Fruit fly (Drosophila melanogaster) whole organism, embryonic: ENCODE results near the gene CG32437.

Experiments used
- BEAF-32 ChIP-seq: fragments of 200-800 bp; sonication (Bioruptor generic); optimal IDR thresholded peaks from 3 replicates; lab custom pipeline; 2017; ENCODE audit warnings: missing biosample characterization, missing genetic modification characterization, mild to moderate bottlenecking, moderate library complexity, missing genetic modification reagents
- CG10543 ChIP-seq: fragments of 200-800 bp; sonication (Bioruptor generic); optimal IDR thresholded peaks from 3 replicates; lab custom pipeline; 2017; ENCODE audit warnings: missing biosample characterization, mild to moderate bottlenecking, missing genetic modification characterization, moderate library complexity
- CG14441 ChIP-seq: fragments of 200-800 bp; sonication (Bioruptor generic); IDR thresholded peaks from 2 replicates; pipeline ENCODE4 v1.3.6; 2022; ENCODE audit warnings: missing biosample characterization, missing genetic modification characterization
- CG14710 ChIP-seq: fragments of 200-800 bp; sonication (Bioruptor generic); optimal IDR thresholded peaks from 3 replicates; lab custom pipeline; 2019; ENCODE audit warnings: missing biosample characterization, mild to moderate bottlenecking, missing genetic modification characterization, moderate library complexity
- CG15601 ChIP-seq: fragments of 200-800 bp; sonication (Bioruptor generic); optimal IDR thresholded peaks from 3 replicates; lab custom pipeline; 2019; ENCODE audit warnings: missing biosample characterization, mild to moderate bottlenecking, missing genetic modification characterization, moderate library complexity
- CG1602 ChIP-seq: fragments of 200-800 bp; sonication (Bioruptor generic); optimal IDR thresholded peaks from 3 replicates; lab custom pipeline; 2016; ENCODE audit warnings: missing biosample characterization, missing genetic modification characterization
- CG16815 ChIP-seq: fragments of 200-800 bp; sonication (Bioruptor generic); optimal IDR thresholded peaks from 3 replicates; lab custom pipeline; 2017; ENCODE audit warnings: missing biosample characterization, mild to moderate bottlenecking, missing genetic modification characterization
- CG17802 ChIP-seq: fragments of 200-800 bp; sonication (Bioruptor generic); optimal IDR thresholded peaks from 2 replicates; lab custom pipeline; 2018; ENCODE audit warnings: missing biosample characterization, mild to moderate bottlenecking, missing genetic modification characterization, moderate library complexity
- CG1832 ChIP-seq: fragments of 200-800 bp; sonication (Bioruptor generic); optimal IDR thresholded peaks from 2 replicates; lab custom pipeline; 2017; ENCODE audit warnings: missing biosample characterization, mild to moderate bottlenecking, missing genetic modification characterization, inconsistent platforms
- CG30020 ChIP-seq: fragments of 200-800 bp; optimal IDR thresholded peaks from 2 replicates; lab custom pipeline; 2019; ENCODE audit warnings: missing biosample characterization, mild to moderate bottlenecking, missing genetic modification characterization, moderate library complexity
- CG30431 ChIP-seq: fragments of 200-800 bp; sonication (Bioruptor generic); optimal IDR thresholded peaks from 2 replicates; lab custom pipeline; 2017; ENCODE audit warnings: missing biosample characterization, missing genetic modification characterization
- CG31224 ChIP-seq: fragments of 200-800 bp; sonication (Bioruptor generic); IDR thresholded peaks from 2 replicates; pipeline ENCODE4 v1.3.6; 2022; ENCODE audit warnings: missing biosample characterization, missing genetic modification characterization
- CG5180 ChIP-seq: fragments of 200-800 bp; sonication (Bioruptor generic); optimal IDR thresholded peaks from 3 replicates; lab custom pipeline; 2017; ENCODE audit warnings: missing biosample characterization, missing genetic modification characterization, mild to moderate bottlenecking, moderate library complexity, missing genetic modification reagents
- CG5953 ChIP-seq: fragments of 200-800 bp; sonication (Bioruptor generic); IDR thresholded peaks from 2 replicates; pipeline ENCODE4 v1.3.6; 2022; ENCODE audit warnings: missing biosample characterization, missing genetic modification characterization
- CG6765 ChIP-seq: fragments of 200-800 bp; sonication (Bioruptor generic); optimal IDR thresholded peaks from 3 replicates; lab custom pipeline; 2017; ENCODE audit warnings: missing biosample characterization, mild to moderate bottlenecking, missing genetic modification characterization
- CG6791 ChIP-seq: fragments of 200-800 bp; sonication (Bioruptor generic); IDR thresholded peaks from 3 replicates; pipeline ENCODE4 v1.3.6; 2022; ENCODE audit warnings: missing biosample characterization, missing genetic modification characterization; ENCODE audit not compliant: partially characterized antibody
- CG7372 ChIP-seq: fragments of 200-800 bp; sonication (Bioruptor generic); IDR thresholded peaks from 2 replicates; pipeline ENCODE4 v1.3.6; 2022; ENCODE audit warnings: missing biosample characterization, missing genetic modification characterization
- CG8290 ChIP-seq, 3 experiments: fragments of 200-800 bp; sonication (Bioruptor generic); optimal IDR thresholded peaks; 2 replicates each; lab custom pipeline; 2016 to 2019; ENCODE audit warnings: missing biosample characterization in 3 of 3, missing genetic modification characterization in 3 of 3, mild to moderate bottlenecking in 2 of 3, moderate library complexity in 1 of 3
- CG8478 ChIP-seq: fragments of >200 bp; optimal IDR thresholded peaks from 2 replicates; lab custom pipeline; 2018
- CG8765 ChIP-seq: fragments of 200-800 bp; sonication (Bioruptor generic); IDR thresholded peaks from 2 replicates; pipeline ENCODE4 v1.3.6; 2022; ENCODE audit warnings: missing biosample characterization, missing genetic modification characterization
- CG8924 ChIP-seq: fragments of 200-800 bp; optimal IDR thresholded peaks from 3 replicates; lab custom pipeline; 2019; ENCODE audit warnings: missing biosample characterization, mild to moderate bottlenecking, missing genetic modification characterization, moderate library complexity
- CG9215 ChIP-seq: fragments of 200-800 bp; sonication (Bioruptor generic); IDR thresholded peaks from 2 replicates; pipeline ENCODE4 v1.3.6; 2022; ENCODE audit warnings: missing biosample characterization, missing genetic modification characterization
- D ChIP-seq, 2 experiments: fragments of 200-800 bp in 1 of 2; fragments of >200 bp in 1 of 2; sonication (Bioruptor generic) in 1 of 2; optimal IDR thresholded peaks; 2 replicates in 1 of 2; 3 replicates in 1 of 2; lab custom pipeline; 2017; ENCODE audit warnings: mild to moderate bottlenecking in 1 of 2, missing biosample characterization in 1 of 2, missing genetic modification characterization in 1 of 2, missing genetic modification reagents in 1 of 2
- D19A ChIP-seq: fragments of 200-800 bp; optimal IDR thresholded peaks from 3 replicates; lab custom pipeline; 2019; ENCODE audit warnings: missing biosample characterization, mild to moderate bottlenecking, missing genetic modification characterization, moderate library complexity
- GATAe ChIP-seq: fragments of 200-800 bp; sonication (Bioruptor generic); conservative IDR thresholded peaks from 2 replicates; pipeline ENCODE4 v1.3.6; 2022; ENCODE audit warnings: missing biosample characterization, missing genetic modification characterization
- Gug ChIP-seq: fragments of 200-800 bp; sonication (Bioruptor generic); IDR thresholded peaks from 4 replicates; pipeline ENCODE4 v1.3.6; 2022; ENCODE audit warnings: missing biosample characterization, missing genetic modification characterization
- Mad ChIP-seq: fragments of 200-800 bp; sonication (Bioruptor generic); optimal IDR thresholded peaks from 2 replicates; lab custom pipeline; 2016; ENCODE audit warnings: missing biosample characterization, missing genetic modification characterization
- Myb ChIP-seq: fragments of 200-800 bp; sonication (Bioruptor generic); optimal IDR thresholded peaks from 2 replicates; lab custom pipeline; 2016; ENCODE audit warnings: missing biosample characterization, missing genetic modification characterization
- NC2α ChIP-seq: fragments of 200-800 bp; sonication (Bioruptor generic); optimal IDR thresholded peaks from 2 replicates; lab custom pipeline; 2016; ENCODE audit warnings: missing biosample characterization, missing genetic modification characterization
- Oli ChIP-seq: fragments of 200-800 bp; sonication (Bioruptor generic); optimal IDR thresholded peaks from 2 replicates; lab custom pipeline; 2018; ENCODE audit warnings: missing biosample characterization, mild to moderate bottlenecking, missing genetic modification characterization, moderate library complexity
- PHDP ChIP-seq: fragments of 200-800 bp; sonication (Bioruptor generic); optimal IDR thresholded peaks from 3 replicates; lab custom pipeline; 2018; ENCODE audit warnings: missing biosample characterization, mild to moderate bottlenecking, missing genetic modification characterization, moderate library complexity
- ato ChIP-seq: fragments of 200-800 bp; sonication (Bioruptor generic); IDR thresholded peaks from 2 replicates; pipeline ENCODE4 v1.3.6; 2022; ENCODE audit warnings: missing biosample characterization, missing genetic modification characterization; ENCODE audit not compliant: partially characterized antibody
- bigmax ChIP-seq: fragments of 200-800 bp; sonication (Bioruptor generic); optimal IDR thresholded peaks from 2 replicates; lab custom pipeline; 2018; ENCODE audit warnings: missing biosample characterization, mild to moderate bottlenecking, missing genetic modification characterization
- cad ChIP-seq: fragments of >200 bp; optimal IDR thresholded peaks from 2 replicates; lab custom pipeline; 2017; ENCODE audit warnings: missing biosample characterization, missing genetic modification characterization
- caup ChIP-seq: fragments of 200-800 bp; sonication (Bioruptor generic); optimal IDR thresholded peaks from 3 replicates; lab custom pipeline; 2017; ENCODE audit warnings: missing biosample characterization, mild to moderate bottlenecking, missing genetic modification characterization, moderate library complexity; ENCODE audit not compliant: severe bottlenecking
- ems ChIP-seq: fragments of 200-800 bp; sonication (Bioruptor generic); optimal IDR thresholded peaks from 3 replicates; lab custom pipeline; 2016; ENCODE audit warnings: missing biosample characterization, missing genetic modification characterization
- eve ChIP-seq, 2 experiments: fragments of >200 bp; optimal IDR thresholded peaks; 2 replicates each; lab custom pipeline; 2017; ENCODE audit warnings: missing biosample characterization in 2 of 2, missing genetic modification characterization in 2 of 2
- ftz-f1 ChIP-seq: fragments of 200-800 bp; sonication (Bioruptor generic); optimal IDR thresholded peaks from 2 replicates; lab custom pipeline; 2016; ENCODE audit warnings: missing biosample characterization, missing genetic modification characterization
- lov ChIP-seq, 2 experiments: fragments of 200-800 bp in 1 of 2; fragments of >200 bp in 1 of 2; sonication (Bioruptor generic) in 1 of 2; IDR thresholded peaks in 1 of 2; optimal IDR thresholded peaks in 1 of 2; 2 replicates in 1 of 2; 3 replicates in 1 of 2; pipeline versions ENCODE4 v1.3.6 to Lab custom; 2017 to 2022; ENCODE audit warnings: missing biosample characterization in 1 of 2, missing genetic modification characterization in 1 of 2
- nerfin-1 ChIP-seq: fragments of 200-800 bp; sonication (Bioruptor generic); optimal IDR thresholded peaks from 3 replicates; lab custom pipeline; 2019; ENCODE audit warnings: missing biosample characterization, mild to moderate bottlenecking, missing genetic modification characterization, moderate library complexity
- org-1 ChIP-seq: fragments of 200-800 bp; sonication (Bioruptor generic); optimal IDR thresholded peaks from 2 replicates; lab custom pipeline; 2017; ENCODE audit warnings: missing biosample characterization, missing genetic modification characterization
- peb ChIP-seq: fragments of 200-800 bp; sonication (Bioruptor generic); IDR thresholded peaks from 2 replicates; pipeline ENCODE4 v1.3.6; 2022; ENCODE audit warnings: missing biosample characterization, missing genetic modification characterization
- scrt ChIP-seq: fragments of 200-800 bp; sonication (Bioruptor generic); optimal IDR thresholded peaks from 2 replicates; lab custom pipeline; 2018; ENCODE audit warnings: missing biosample characterization, mild to moderate bottlenecking, missing genetic modification characterization, moderate library complexity
- toy ChIP-seq: fragments of 200-800 bp; sonication (Bioruptor generic); IDR thresholded peaks from 2 replicates; pipeline ENCODE4 v1.3.6; 2022; ENCODE audit warnings: missing biosample characterization, missing genetic modification characterization
- trem ChIP-seq: fragments of 200-800 bp; optimal IDR thresholded peaks from 3 replicates; lab custom pipeline; 2019; ENCODE audit warnings: missing biosample characterization, mild to moderate bottlenecking, missing genetic modification characterization, moderate library complexity
- vvl ChIP-seq: fragments of 200-800 bp; sonication (Bioruptor generic); IDR thresholded peaks from 2 replicates; pipeline ENCODE4 v1.3.6; 2022; ENCODE audit warnings: missing biosample characterization, missing genetic modification characterization
- wek ChIP-seq: fragments of 200-800 bp; sonication (Bioruptor generic); optimal IDR thresholded peaks from 3 replicates; lab custom pipeline; 2018; ENCODE audit warnings: missing biosample characterization, mild to moderate bottlenecking, missing genetic modification characterization, moderate library complexity
- yki ChIP-seq: fragments of >200 bp; optimal IDR thresholded peaks from 3 replicates; lab custom pipeline; 2018
- zf30C ChIP-seq: fragments of 200-800 bp; sonication (Bioruptor generic); optimal IDR thresholded peaks from 3 replicates; lab custom pipeline; 2018; ENCODE audit warnings: missing biosample characterization, mild to moderate bottlenecking, missing genetic modification characterization

Gene CG32437

dm6 chr3L:21347197-21347831 lies 10.2 kb upstream of the CG32437 start (continued):
- TF ChIP-seq Gug (GFP tag; lab: Robert Waterston, UW) (no peak), trem (tag; lab: Kevin White, UChicago) (peak; percentile 7), CG7372 (GFP tag; lab: Robert Waterston, UW) (no peak), PHDP (tag; lab: Kevin White, UChicago) (peak; percentile 44), ems (GFP tag; lab: Kevin White, UChicago) (peak; percentile 66), CG1832 (GFP tag; lab: Kevin White, UChicago) (no peak), CG30431 (peak; percentile 53), GATAe (no peak), CG10543 (GFP tag; lab: Kevin White, UChicago) (no peak), ato (no peak), CG8290 (GFP tag; optimal IDR thresholded peaks at IDR 0.05; lab: Kevin White, UChicago) (no peak), CG8290 (tag; optimal IDR thresholded peaks at IDR 0.05; lab: Kevin White, UChicago) (peak in 1 of 2 experiments; percentile 68), CG1602 (GFP tag; lab: Kevin White, UChicago) (peak; percentile 36), CG5180 (GFP tag; lab: Kevin White, UChicago) (no peak), lov (optimal IDR thresholded peaks at IDR 0.05; lab: Kevin White, UChicago) (no peak), lov (GFP tag; IDR thresholded peaks at IDR 0.05; lab: Robert Waterston, UW) (0 out of 3 replicates have a peak, but pooled peaks have one; percentile 53), CG15601 (tag; lab: Kevin White, UChicago) (no peak), CG5953 (GFP tag; lab: Robert Waterston, UW) (no peak), bigmax (GFP tag; lab: Kevin White, UChicago) (no peak), toy (GFP tag; lab: Robert Waterston, UW) (no peak), CG31224 (GFP tag; lab: Robert Waterston, UW) (no peak), CG14710 (tag; lab: Kevin White, UChicago) (peak; percentile 40), CG16815 (GFP tag; lab: Kevin White, UChicago) (peak; percentile 27), CG30020 (tag; lab: Kevin White, UChicago) (no peak), ftz-f1 (GFP tag; lab: Kevin White, UChicago) (no peak), BEAF-32 (no peak), CG6765 (GFP tag; lab: Kevin White, UChicago) (no peak), CG9215 (GFP tag; lab: Robert Waterston, UW) (no peak), org-1 (peak; percentile 42), CG6791 (GFP tag; lab: Robert Waterston, UW) (no peak), eve (GFP tag; optimal IDR thresholded peaks at IDR 0.05; lab: Kevin White, UChicago) (no peak), Oli (tag; lab: Kevin White, UChicago) (peak; percentile 63), D19A (tag; lab: Kevin White, UChicago) (peak; percentile 81), CG14441 (no peak), vvl (peak; percentile 52; the same call in 1 of the 2 replicates), Mad (GFP tag; lab: Kevin White, UChicago) (peak; percentile 29), caup (GFP tag; lab: Kevin White, UChicago) (no peak), zf30C (GFP tag; lab: Kevin White, UChicago) (no peak), wek (no peak), CG8478 (lab: Kevin White, UChicago) (no peak), CG8924 (tag; lab: Kevin White, UChicago) (peak; percentile 23), yki (lab: Kevin White, UChicago) (no peak), scrt (GFP tag; lab: Kevin White, UChicago) (no peak), nerfin-1 (tag; lab: Kevin White, UChicago) (no peak), CG8765 (no peak), cad (GFP tag; lab: Kevin White, UChicago) (no peak), NC2α (GFP tag; lab: Kevin White, UChicago) (no peak), CG17802 (tag; lab: Kevin White, UChicago) (peak; percentile 9), D (optimal IDR thresholded peaks at IDR 0.05; lab: Kevin White, UChicago) (no peak), D (GFP tag; optimal IDR thresholded peaks at IDR 0.05; lab: Kevin White, UChicago) (peak; percentile 34), peb (no peak), Myb (no peak)
